Worm (Caenorhabditis elegans): ENCODE results near the gene cht-6.

- TF ChIP-seq lin-39 (tag; optimal IDR thresholded peaks at IDR 0.05) (no peak), aly-2 (tag; optimal IDR thresholded peaks at IDR 0.05) (no peak), alr-1 (tag; optimal IDR thresholded peaks at IDR 0.05; ENCODE audit: borderline replicate concordance) (no peak), sox-4 (tag; optimal IDR thresholded peaks at IDR 0.05) (no peak), fos-1 (tag; optimal IDR thresholded peaks at IDR 0.05) (no peak), tlp-1 (tag; optimal IDR thresholded peaks at IDR 0.05) (no peak), lin-13 (GFP tag; optimal IDR thresholded peaks at IDR 0.05) (no peak), fkh-10 (GFP tag; optimal IDR thresholded peaks at IDR 0.05) (no peak)
These were observed 39.9 kb upstream of the cht-6 start, which contains the start of gene F13H6.5 for ce11 chrV:6374844-6375243.
